Comparison of ENCODE assay signal across 4 fruit fly cellular contexts in the genomic region with DNA sequence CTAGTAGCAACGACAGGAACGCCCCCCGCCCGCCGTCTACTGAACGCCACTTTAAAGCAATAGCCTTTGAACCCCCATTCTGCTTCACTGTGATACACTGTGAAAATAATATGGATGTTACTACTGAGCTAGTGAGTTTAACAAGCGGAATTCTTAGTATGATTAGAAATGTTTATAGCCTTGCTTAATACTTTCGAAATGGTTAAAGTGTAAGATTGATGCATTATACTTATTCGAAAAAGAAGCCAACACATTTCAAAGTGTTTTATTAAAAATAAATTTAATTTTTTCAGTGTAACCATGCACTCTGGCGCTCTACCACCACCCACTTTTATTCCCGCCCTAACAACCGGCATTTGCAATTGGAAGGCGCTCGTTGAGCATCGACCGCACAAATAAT.
TF ChIP-seq lines count a peak whose summit lies in the region.

No protein-coding gene starts in this region.

- TF ChIP-seq CTCF in whole organism, embryonic (GFP tag; optimal IDR thresholded peaks at IDR 0.05; lab: Kevin White, UChicago) = no peak

TF ChIP-seq in whole organism, embryonic, 481 proteins besides CTCF, POLR2A, EP300 and RAD21 (continues in another document):
- no peak for TF ChIP-seq pros (GFP tag; optimal IDR thresholded peaks at IDR 0.05; lab: Kevin White, UChicago)
- TF ChIP-seq slou (GFP tag; optimal IDR thresholded peaks at IDR 0.05; lab: Kevin White, UChicago) = no peak
- TF ChIP-seq mirr (GFP tag; optimal IDR thresholded peaks at IDR 0.05; lab: Kevin White, UChicago) = no peak
- no peak for TF ChIP-seq CG4282 (GFP tag; optimal IDR thresholded peaks at IDR 0.05; lab: Kevin White, UChicago)
- no peak for TF ChIP-seq lmd (GFP tag; IDR thresholded peaks at IDR 0.05; lab: Robert Waterston, UW)
- TF ChIP-seq CG43689 (GFP tag; IDR thresholded peaks at IDR 0.05; lab: Robert Waterston, UW) = no peak
- TF ChIP-seq kay (GFP tag; optimal IDR thresholded peaks at IDR 0.05; lab: Kevin White, UChicago) = no peak
- peak; percentile 5 for TF ChIP-seq Meics (GFP tag; optimal IDR thresholded peaks at IDR 0.05; lab: Kevin White, UChicago)
- TF ChIP-seq CG14050 (GFP tag; IDR thresholded peaks at IDR 0.05; lab: Robert Waterston, UW) = no peak
- peak; percentile 42 for TF ChIP-seq CG1603 (tag; optimal IDR thresholded peaks at IDR 0.05; lab: Kevin White, UChicago)
- TF ChIP-seq zfh1 (GFP tag; IDR thresholded peaks at IDR 0.05; lab: Robert Waterston, UW) = peak; percentile 69; the same call in 2 of the 3 replicates
- peak; percentile 25; the same call in 1 of the 2 replicates for TF ChIP-seq CG10366 (GFP tag; IDR thresholded peaks at IDR 0.05; lab: Robert Waterston, UW)
- no peak for TF ChIP-seq H2.0 (GFP tag; IDR thresholded peaks at IDR 0.05; lab: Robert Waterston, UW)
- no peak for TF ChIP-seq Stat92E (GFP tag; optimal IDR thresholded peaks at IDR 0.05; lab: Kevin White, UChicago)
- no peak for TF ChIP-seq ac (GFP tag; optimal IDR thresholded peaks at IDR 0.05; lab: Kevin White, UChicago)
- TF ChIP-seq CG17829 (tag; optimal IDR thresholded peaks at IDR 0.05; lab: Kevin White, UChicago) = peak; percentile 30
- TF ChIP-seq seq (GFP tag; IDR thresholded peaks at IDR 0.05; lab: Robert Waterston, UW) = peak; percentile 32; the same call in 1 of the 2 replicates
- no peak for TF ChIP-seq Dll (GFP tag; IDR thresholded peaks at IDR 0.05; lab: Robert Waterston, UW; ENCODE audit: partially characterized antibody)
- TF ChIP-seq CG14965 (GFP tag; optimal IDR thresholded peaks at IDR 0.05; lab: Kevin White, UChicago; ENCODE audit: borderline replicate concordance) = no peak
- TF ChIP-seq mam (GFP tag; optimal IDR thresholded peaks at IDR 0.05; lab: Kevin White, UChicago) = no peak
- TF ChIP-seq CG14441 (GFP tag; IDR thresholded peaks at IDR 0.05; lab: Robert Waterston, UW) = no peak

TF ChIP-seq in whole organism, prepupa, 60 proteins besides CTCF, POLR2A, EP300 and RAD21 (continues in another document):
- TF ChIP-seq CG8319 (GFP tag; optimal IDR thresholded peaks at IDR 0.05; lab: Kevin White, UChicago) (no peak), CG1621 (tag; optimal IDR thresholded peaks at IDR 0.05; lab: Kevin White, UChicago) (no peak), fd59A (GFP tag; optimal IDR thresholded peaks at IDR 0.05; lab: Kevin White, UChicago) (peak; percentile 4), CG3919 (GFP tag; optimal IDR thresholded peaks at IDR 0.05; lab: Kevin White, UChicago) (peak; percentile 43), CG15336 (GFP tag; IDR thresholded peaks at IDR 0.05; lab: Robert Waterston, UW) (peak; percentile 46), CG6808 (GFP tag; optimal IDR thresholded peaks at IDR 0.05; lab: Kevin White, UChicago) (peak; percentile 12), topi (GFP tag; optimal IDR thresholded peaks at IDR 0.05; lab: Kevin White, UChicago) (peak; percentile 12), CG8632 (GFP tag; optimal IDR thresholded peaks at IDR 0.05; lab: Kevin White, UChicago) (peak; percentile 16), CG10631 (GFP tag; optimal IDR thresholded peaks at IDR 0.05; lab: Kevin White, UChicago) (peak; percentile 42), acj6 (GFP tag; optimal IDR thresholded peaks at IDR 0.05; lab: Kevin White, UChicago) (peak; percentile 26), esn (GFP tag; optimal IDR thresholded peaks at IDR 0.05; lab: Kevin White, UChicago) (peak; percentile 18), CG9139 (GFP tag; optimal IDR thresholded peaks at IDR 0.05; lab: Kevin White, UChicago) (no peak), CG11762 (GFP tag; optimal IDR thresholded peaks at IDR 0.05; lab: Kevin White, UChicago; ENCODE audit: insufficient read depth) (no peak), Gug (GFP tag; IDR thresholded peaks at IDR 0.05; lab: Robert Waterston, UW) (peak; percentile 28; the same call in 1 of the 2 replicates), Ets21C (GFP tag; optimal IDR thresholded peaks at IDR 0.05; lab: Kevin White, UChicago) (no peak), CG6854 (GFP tag; optimal IDR thresholded peaks at IDR 0.05; lab: Kevin White, UChicago) (no peak), Smox (GFP tag; optimal IDR thresholded peaks at IDR 0.05; lab: Kevin White, UChicago) (peak; percentile 6), CG6792 (GFP tag; optimal IDR thresholded peaks at IDR 0.05; lab: Kevin White, UChicago) (peak; percentile 23), Lpt (GFP tag; optimal IDR thresholded peaks at IDR 0.05; lab: Kevin White, UChicago) (no peak), CG8119 (GFP tag; IDR thresholded peaks at IDR 0.05; lab: Robert Waterston, UW) (peak; percentile 50; the same call in 1 of the 3 replicates), Sox102F (GFP tag; optimal IDR thresholded peaks at IDR 0.05; lab: Kevin White, UChicago) (no peak), CG32006 (GFP tag; optimal IDR thresholded peaks at IDR 0.05; lab: Kevin White, UChicago) (peak; percentile 60)

TF ChIP-seq in whole organism, pupa, 21 proteins besides CTCF, POLR2A, EP300 and RAD21:
- TF ChIP-seq Pif1A (GFP tag; optimal IDR thresholded peaks at IDR 0.05; lab: Kevin White, UChicago) (peak; percentile 26), CG8159 (tag; optimal IDR thresholded peaks at IDR 0.05; lab: Kevin White, UChicago) (peak; percentile 33), CG13204 (GFP tag; optimal IDR thresholded peaks at IDR 0.05; lab: Kevin White, UChicago) (no peak), CG34367 (tag; optimal IDR thresholded peaks at IDR 0.05; lab: Kevin White, UChicago) (no peak), CG14655 (GFP tag; optimal IDR thresholded peaks at IDR 0.05; lab: Kevin White, UChicago) (peak; percentile 58), CG8301 (tag; optimal IDR thresholded peaks at IDR 0.05; lab: Kevin White, UChicago) (peak; percentile 35), CG32121 (GFP tag; IDR thresholded peaks at IDR 0.05; lab: Robert Waterston, UW) (peak; percentile 35; the same call in 1 of the 2 replicates), CG17806 (tag; optimal IDR thresholded peaks at IDR 0.05; lab: Kevin White, UChicago) (peak; percentile 21), CG9948 (tag; optimal IDR thresholded peaks at IDR 0.05; lab: Kevin White, UChicago) (peak; percentile 28), fd96Ca (GFP tag; IDR thresholded peaks at IDR 0.05; lab: Robert Waterston, UW) (no peak)
TF ChIP-seq in whole organism, pupa: peak in this region for 7.

TF ChIP-seq in whole organism, wandering third instar larva, 38 proteins besides CTCF, POLR2A, EP300 and RAD21:
- TF ChIP-seq fru (GFP tag; optimal IDR thresholded peaks at IDR 0.05; lab: Kevin White, UChicago) (peak; percentile 19), foxo (GFP tag; optimal IDR thresholded peaks at IDR 0.05; lab: Kevin White, UChicago) (peak in 1 of 2 experiments; percentile 20), Dif (GFP tag; optimal IDR thresholded peaks at IDR 0.05; lab: Kevin White, UChicago; ENCODE audit: partially characterized antibody) (no peak), woc (GFP tag; optimal IDR thresholded peaks at IDR 0.05; lab: Kevin White, UChicago) (no peak), ey (GFP tag; optimal IDR thresholded peaks at IDR 0.05; lab: Kevin White, UChicago) (peak; percentile 16), Sp1 (GFP tag; optimal IDR thresholded peaks at IDR 0.05; lab: Kevin White, UChicago) (no peak), h (GFP tag; optimal IDR thresholded peaks at IDR 0.05; lab: Kevin White, UChicago) (peak; percentile 14)

Comparison
In these comparisons a context has a peak if more than half of its experiments do, and no peak if none do; other contexts are left out.
1. Of the 7 proteins assayed by ChIP-seq in both whole organism, embryonic and whole organism, prepupa: peak only in whole organism, embryonic: Blimp-1 and Sox102F; only in whole organism, prepupa: Gug and Hr39; in both: none; in neither: 3.